ENCODE assay signal across 3 worm cellular contexts in genomic region chrIII:4236178-4236577, ce11.
A peak's percentile ranks its signal among the peaks of the same experiment; 100 is the strongest.
TF ChIP-seq lines count a peak whose summit lies in the region.

No protein-coding gene starts in this region.

TF ChIP-seq in whole organism, L1 larva, 84 proteins besides CTCF, POLR2A, EP300 and RAD21 (continued from another document):
- TF ChIP-seq ama-1 (optimal IDR thresholded peaks at IDR 0.05; lab: Kevin White, UChicago) (no peak), lir-3 (tag; optimal IDR thresholded peaks at IDR 0.05; lab: Kevin White, UChicago; ENCODE audit: poor library complexity) (no peak), lsy-2 (tag; optimal IDR thresholded peaks at IDR 0.05; lab: Kevin White, UChicago) (peak in 1 of 2 experiments; percentile 45), lin-13 (GFP tag; optimal IDR thresholded peaks at IDR 0.05; lab: Kevin White, UChicago) (peak; percentile 95), blmp-1 (tag; optimal IDR thresholded peaks at IDR 0.05; lab: Kevin White, UChicago) (peak; percentile 92), irx-1 (tag; optimal IDR thresholded peaks at IDR 0.05; lab: Kevin White, UChicago) (no peak), nhr-47 (tag; optimal IDR thresholded peaks at IDR 0.05; lab: Kevin White, UChicago) (peak; percentile 14), nhr-71 (tag; optimal IDR thresholded peaks at IDR 0.05; lab: Kevin White, UChicago) (peak; percentile 63), grh-1 (GFP tag; IDR thresholded peaks at IDR 0.05; lab: Robert Waterston, UW) (0 out of 2 replicates have a peak, but pooled peaks have one; percentile 27), lin-35 (GFP tag; optimal IDR thresholded peaks at IDR 0.05; lab: Kevin White, UChicago) (peak in 1 of 2 experiments; percentile 45), isw-1 (GFP tag; IDR thresholded peaks at IDR 0.05; lab: Robert Waterston, UW) (no peak), efl-1 (optimal IDR thresholded peaks at IDR 0.05; lab: Kevin White, UChicago) (peak; percentile 31 to 54), efl-1 (GFP tag; optimal IDR thresholded peaks at IDR 0.05 in 1 of 2; lab: Kevin White, UChicago) (peak in 1 of 2 experiments; percentile 90), C16A3.4 (tag; optimal IDR thresholded peaks at IDR 0.05; lab: Kevin White, UChicago) (peak; percentile 31), nhr-237 (tag; optimal IDR thresholded peaks at IDR 0.05; lab: Kevin White, UChicago) (no peak), nhr-19 (GFP tag; conservative IDR thresholded peaks at IDR 0.05; lab: Robert Waterston, UW) (peak; percentile 20; the same call in 1 of the 2 replicates), elt-3 (tag; optimal IDR thresholded peaks at IDR 0.05; lab: Kevin White, UChicago) (peak in 2 of 6 experiments; percentile 12 to 30), mep-1 (tag; optimal IDR thresholded peaks at IDR 0.05; lab: Kevin White, UChicago) (peak; percentile 29), tbx-2 (tag; optimal IDR thresholded peaks at IDR 0.05; lab: Kevin White, UChicago) (peak; percentile 33), pqm-1 (tag; optimal IDR thresholded peaks at IDR 0.05; lab: Kevin White, UChicago) (no peak)

TF ChIP-seq in whole organism, L2 larva, 48 proteins besides CTCF, POLR2A, EP300 and RAD21 (continued from another document):
- TF ChIP-seq lin-39 (tag; optimal IDR thresholded peaks at IDR 0.05; lab: Kevin White, UChicago) (no peak), nhr-21 (tag; optimal IDR thresholded peaks at IDR 0.05; lab: Kevin White, UChicago) (peak; percentile 26), lsy-2 (tag; optimal IDR thresholded peaks at IDR 0.05; lab: Kevin White, UChicago) (peak in 1 of 2 experiments; percentile 37), F13H6.1 (tag; optimal IDR thresholded peaks at IDR 0.05; lab: Kevin White, UChicago) (peak; percentile 12), snpc-4 (tag; optimal IDR thresholded peaks at IDR 0.05; lab: Kevin White, UChicago) (no peak), nhr-25 (tag; optimal IDR thresholded peaks at IDR 0.05; lab: Kevin White, UChicago) (peak; percentile 40), ztf-11 (tag; optimal IDR thresholded peaks at IDR 0.05; lab: Kevin White, UChicago) (no peak), ceh-16 (tag; optimal IDR thresholded peaks at IDR 0.05; lab: Kevin White, UChicago) (no peak), unc-39 (tag; optimal IDR thresholded peaks at IDR 0.05; lab: Kevin White, UChicago) (no peak), ama-1 (optimal IDR thresholded peaks at IDR 0.05; lab: Kevin White, UChicago) (no peak), nhr-23 (tag; optimal IDR thresholded peaks at IDR 0.05; lab: Kevin White, UChicago) (no peak), nhr-11 (tag; optimal IDR thresholded peaks at IDR 0.05; lab: Kevin White, UChicago) (no peak), C34F6.9 (tag; optimal IDR thresholded peaks at IDR 0.05; lab: Kevin White, UChicago) (peak; percentile 35), sma-3 (GFP tag; optimal IDR thresholded peaks at IDR 0.05; lab: Kevin White, UChicago) (peak; percentile 35), nhr-77 (tag; optimal IDR thresholded peaks at IDR 0.05; lab: Kevin White, UChicago) (no peak), nhr-129 (tag; optimal IDR thresholded peaks at IDR 0.05; lab: Kevin White, UChicago) (peak; percentile 34), lin-13 (GFP tag; optimal IDR thresholded peaks at IDR 0.05; lab: Kevin White, UChicago) (peak; percentile 95), gmeb-1 (tag; optimal IDR thresholded peaks at IDR 0.05; lab: Kevin White, UChicago) (no peak), nhr-12 (tag; optimal IDR thresholded peaks at IDR 0.05; lab: Kevin White, UChicago) (no peak), sem-4 (tag; optimal IDR thresholded peaks at IDR 0.05; lab: Kevin White, UChicago) (peak; percentile 24), R02D3.7 (tag; optimal IDR thresholded peaks at IDR 0.05; lab: Kevin White, UChicago) (no peak), dmd-4 (tag; optimal IDR thresholded peaks at IDR 0.05; lab: Kevin White, UChicago) (no peak), aly-2 (tag; optimal IDR thresholded peaks at IDR 0.05; lab: Kevin White, UChicago) (no peak), ceh-82 (tag; optimal IDR thresholded peaks at IDR 0.05; lab: Kevin White, UChicago) (no peak), elt-3 (tag; optimal IDR thresholded peaks at IDR 0.05; lab: Kevin White, UChicago) (no peak), nhr-237 (tag; optimal IDR thresholded peaks at IDR 0.05; lab: Kevin White, UChicago) (no peak), ZK546.5 (tag; optimal IDR thresholded peaks at IDR 0.05; lab: Kevin White, UChicago) (no peak), fos-1 (tag; optimal IDR thresholded peaks at IDR 0.05; lab: Kevin White, UChicago) (no peak), mdl-1 (tag; optimal IDR thresholded peaks at IDR 0.05; lab: Kevin White, UChicago) (no peak), mab-5 (tag; optimal IDR thresholded peaks at IDR 0.05; lab: Kevin White, UChicago) (no peak), ztf-4 (tag; optimal IDR thresholded peaks at IDR 0.05; lab: Kevin White, UChicago) (no peak), lin-11 (tag; optimal IDR thresholded peaks at IDR 0.05; lab: Kevin White, UChicago) (no peak), unc-62 (GFP tag; optimal IDR thresholded peaks at IDR 0.05; lab: Kevin White, UChicago) (no peak), mbf-1 (tag; optimal IDR thresholded peaks at IDR 0.05; lab: Kevin White, UChicago) (no peak), nhr-6 (tag; optimal IDR thresholded peaks at IDR 0.05; lab: Kevin White, UChicago) (no peak)

TF ChIP-seq in whole organism, L4 larva, 104 proteins besides CTCF, POLR2A, EP300 and RAD21 (continued from another document):
- TF ChIP-seq lir-3 (tag; optimal IDR thresholded peaks at IDR 0.05; lab: Kevin White, UChicago) (no peak), lin-1 (GFP tag; IDR thresholded peaks at IDR 0.05; lab: Robert Waterston, UW) (no peak), hmg-1.1 (GFP tag; IDR thresholded peaks at IDR 0.05; lab: Robert Waterston, UW) (peak; percentile 27; the same call in 1 of the 2 replicates), ctbp-1 (GFP tag; IDR thresholded peaks at IDR 0.05; lab: Robert Waterston, UW) (0 out of 2 replicates have a peak, but pooled peaks have one; percentile 40), zfp-2 (tag; optimal IDR thresholded peaks at IDR 0.05; lab: Kevin White, UChicago) (no peak), snpc-4 (tag; optimal IDR thresholded peaks at IDR 0.05; lab: Kevin White, UChicago) (no peak), lin-13 (GFP tag; optimal IDR thresholded peaks at IDR 0.05; lab: Kevin White, UChicago) (peak; percentile 89), mes-2 (tag; optimal IDR thresholded peaks at IDR 0.05; lab: Kevin White, UChicago; ENCODE audit: poor library complexity, severe bottlenecking) (peak; percentile 30), aha-1 (tag; lab: Kevin White, UChicago) (peak; percentile 73), mdl-1 (tag; optimal IDR thresholded peaks at IDR 0.05; lab: Kevin White, UChicago) (peak in 1 of 2 experiments; percentile 36), lin-39 (tag; optimal IDR thresholded peaks at IDR 0.05; lab: Kevin White, UChicago) (no peak), nhr-28 (tag; optimal IDR thresholded peaks at IDR 0.05; lab: Kevin White, UChicago) (peak; percentile 61), nhr-10 (tag; optimal IDR thresholded peaks at IDR 0.05; lab: Kevin White, UChicago) (no peak)
